Worm (Caenorhabditis elegans) whole organism, early embryonic: ENCODE data around the gene slcr-46.3.

Experiments used
- F13C5.2 ChIP-seq: sonication (generic microtip); optimal IDR thresholded peaks from 2 replicates; lab custom pipeline; 2017; ENCODE audit warnings: mild to moderate bottlenecking, missing genetic modification characterization, inconsistent platforms, missing compliant biosample characterization
- ama-1 ChIP-seq: fragments of 150-350 bp; optimal IDR thresholded peaks from 2 replicates; lab custom pipeline; 2014
- flt-1 ChIP-seq: fragments of 200-800 bp; sonication (Bioruptor generic); IDR thresholded peaks from 2 replicates; pipeline ENCODE4 v1.3.6; 2022; ENCODE audit warnings: missing genetic modification characterization, missing compliant biosample characterization
- pes-1 ChIP-seq: fragments of 200-800 bp; sonication (Bioruptor generic); IDR thresholded peaks from 2 replicates; pipeline ENCODE4 v1.3.6; 2022; ENCODE audit warnings: missing genetic modification reagents, missing genetic modification characterization, missing compliant biosample characterization
- scrt-1 ChIP-seq: fragments of 200-800 bp; sonication (Bioruptor generic); IDR thresholded peaks from 2 replicates; pipeline ENCODE4 v1.3.6; 2022; ENCODE audit warnings: missing genetic modification characterization, missing compliant biosample characterization

ce11 chrV:9692109-9692581 lies 31.8 kb downstream of the slcr-46.3 start, which contains the start of gene ztf-9:
- TF ChIP-seq pes-1 (GFP tag; lab: Robert Waterston, UW), result no peak
- TF ChIP-seq scrt-1, result no peak
- TF ChIP-seq F13C5.2 (tag; lab: Kevin White, UChicago), result peak; percentile 19
- TF ChIP-seq ama-1 (lab: Kevin White, UChicago), result no peak
- no peak; the same call in 1 of the 2 replicates for TF ChIP-seq flt-1 (GFP tag; lab: Robert Waterston, UW)
